Worm (Caenorhabditis elegans) whole organism, L2 larva: ENCODE data around the gene sur-5.

ENCODE experiments used
- C34F6.9 ChIP-seq: fragments of 150-350 bp; optimal IDR thresholded peaks from 2 replicates; lab custom pipeline; 2014; ENCODE audit warnings: missing biosample characterization, missing genetic modification characterization
- alr-1 ChIP-seq: fragments of 150-350 bp; optimal IDR thresholded peaks from 2 replicates; lab custom pipeline; 2014; ENCODE audit warnings: missing biosample characterization, missing genetic modification characterization
- aly-2 ChIP-seq: fragments of 150-350 bp; optimal IDR thresholded peaks from 2 replicates; lab custom pipeline; 2014; ENCODE audit warnings: missing biosample characterization, missing genetic modification characterization
- ama-1 ChIP-seq: fragments of 150-350 bp; optimal IDR thresholded peaks from 2 replicates; lab custom pipeline; 2018; ENCODE audit warnings: inconsistent platforms
- blmp-1 ChIP-seq: sonication (generic microtip); optimal IDR thresholded peaks from 2 replicates; lab custom pipeline; 2017; ENCODE audit warnings: missing genetic modification characterization, mild to moderate bottlenecking, missing compliant biosample characterization, antibody characterized with exemption, moderate library complexity; ENCODE audit not compliant: insufficient read depth
- ceh-16 ChIP-seq: fragments of 150-350 bp; optimal IDR thresholded peaks from 2 replicates; lab custom pipeline; 2014; ENCODE audit warnings: missing biosample characterization, missing genetic modification characterization
- ceh-82 ChIP-seq: fragments of 150-350 bp; optimal IDR thresholded peaks from 2 replicates; lab custom pipeline; 2014; ENCODE audit warnings: missing biosample characterization, missing genetic modification characterization
- dmd-4 ChIP-seq: sonication (generic microtip); optimal IDR thresholded peaks from 2 replicates; lab custom pipeline; 2017; ENCODE audit warnings: missing biosample characterization, missing genetic modification characterization
- egl-27 ChIP-seq: sonication (generic microtip); optimal IDR thresholded peaks from 3 replicates; lab custom pipeline; 2017; ENCODE audit warnings: missing biosample characterization, missing genetic modification reagents, missing genetic modification characterization
- elt-1 ChIP-seq: fragments of 150-350 bp; optimal IDR thresholded peaks from 2 replicates; lab custom pipeline; 2014; ENCODE audit warnings: missing biosample characterization, missing genetic modification characterization
- elt-3 ChIP-seq: sonication (generic microtip); optimal IDR thresholded peaks from 2 replicates; lab custom pipeline; 2017; ENCODE audit warnings: missing biosample characterization, missing genetic modification characterization
- gmeb-1 ChIP-seq: fragments of 150-350 bp; optimal IDR thresholded peaks from 2 replicates; lab custom pipeline; 2014; ENCODE audit warnings: missing biosample characterization, missing genetic modification characterization
- lin-11 ChIP-seq: fragments of 150-350 bp; sonication (generic microtip); optimal IDR thresholded peaks from 2 replicates; lab custom pipeline; 2014; ENCODE audit warnings: missing biosample characterization, missing genetic modification characterization, inconsistent platforms, mixed read lengths
- lin-39 ChIP-seq: fragments of 150-350 bp; optimal IDR thresholded peaks from 2 replicates; lab custom pipeline; 2014; ENCODE audit warnings: missing biosample characterization, missing genetic modification reagents, missing genetic modification characterization
- mab-5 ChIP-seq: fragments of 150-350 bp; optimal IDR thresholded peaks from 2 replicates; lab custom pipeline; 2014; ENCODE audit warnings: missing biosample characterization, missing genetic modification characterization
- nhr-10 ChIP-seq: sonication (generic microtip); optimal IDR thresholded peaks from 2 replicates; lab custom pipeline; 2017; ENCODE audit warnings: missing biosample characterization, missing genetic modification characterization
- nhr-11 ChIP-seq: fragments of 150-350 bp; optimal IDR thresholded peaks from 2 replicates; lab custom pipeline; 2014; ENCODE audit warnings: missing biosample characterization, missing genetic modification characterization
- nhr-12 ChIP-seq: fragments of 150-350 bp; optimal IDR thresholded peaks from 2 replicates; lab custom pipeline; 2014; ENCODE audit warnings: missing biosample characterization, missing genetic modification characterization
- nhr-129 ChIP-seq: fragments of 150-350 bp; optimal IDR thresholded peaks from 2 replicates; lab custom pipeline; 2014; ENCODE audit warnings: missing biosample characterization, missing genetic modification characterization
- nhr-21 ChIP-seq: fragments of 150-350 bp; optimal IDR thresholded peaks from 2 replicates; lab custom pipeline; 2014; ENCODE audit warnings: missing biosample characterization, missing genetic modification characterization
- nhr-23 ChIP-seq: fragments of 150-350 bp; optimal IDR thresholded peaks from 2 replicates; lab custom pipeline; 2014; ENCODE audit warnings: missing biosample characterization, missing genetic modification reagents, missing genetic modification characterization
- nhr-237 ChIP-seq: fragments of 150-350 bp; optimal IDR thresholded peaks from 2 replicates; lab custom pipeline; 2014; ENCODE audit warnings: missing biosample characterization, missing genetic modification characterization
- nhr-6 ChIP-seq: fragments of 150-350 bp; optimal IDR thresholded peaks from 2 replicates; lab custom pipeline; 2014; ENCODE audit warnings: missing biosample characterization, missing genetic modification characterization
- nhr-77 ChIP-seq: fragments of 150-350 bp; optimal IDR thresholded peaks from 2 replicates; lab custom pipeline; 2014; ENCODE audit warnings: missing biosample characterization, missing genetic modification characterization
- sem-4 ChIP-seq: fragments of 150-350 bp; optimal IDR thresholded peaks from 2 replicates; lab custom pipeline; 2014; ENCODE audit warnings: missing biosample characterization, missing genetic modification reagents, missing genetic modification characterization
- skn-1 ChIP-seq: sonication (generic microtip); optimal IDR thresholded peaks from 2 replicates; lab custom pipeline; 2017; ENCODE audit warnings: missing biosample characterization, missing genetic modification characterization
- sma-3 ChIP-seq: sonication (generic microtip); optimal IDR thresholded peaks from 2 replicates; lab custom pipeline; 2016; ENCODE audit warnings: missing genetic modification reagents, missing genetic modification characterization, missing compliant biosample characterization
- sma-9 ChIP-seq, 2 experiments: fragments of 150-350 bp in 1 of 2; sonication (generic microtip) in 1 of 2; optimal IDR thresholded peaks; 2 replicates each; lab custom pipeline; 2014 to 2016; ENCODE audit warnings: missing genetic modification characterization in 2 of 2, mild to moderate bottlenecking in 1 of 2, missing biosample characterization in 1 of 2, missing compliant biosample characterization in 1 of 2, missing genetic modification reagents in 1 of 2, moderate library complexity in 1 of 2
- snpc-4 ChIP-seq: fragments of 150-350 bp; optimal IDR thresholded peaks from 2 replicates; lab custom pipeline; 2014; ENCODE audit warnings: missing biosample characterization, missing genetic modification characterization
- unc-39 ChIP-seq: fragments of 150-350 bp; optimal IDR thresholded peaks from 2 replicates; lab custom pipeline; 2014; ENCODE audit warnings: missing biosample characterization, missing genetic modification characterization
- unc-55 ChIP-seq: fragments of 150-350 bp; sonication (generic microtip); optimal IDR thresholded peaks from 3 replicates; lab custom pipeline; 2014; ENCODE audit warnings: missing biosample characterization, missing genetic modification reagents, missing genetic modification characterization
- unc-62 ChIP-seq: fragments of 150-350 bp; optimal IDR thresholded peaks from 2 replicates; lab custom pipeline; 2014; ENCODE audit warnings: missing biosample characterization, missing genetic modification reagents, missing genetic modification characterization
- zag-1 ChIP-seq: fragments of 150-350 bp; optimal IDR thresholded peaks from 2 replicates; lab custom pipeline; 2014; ENCODE audit warnings: missing biosample characterization, missing genetic modification characterization
- ztf-11 ChIP-seq: sonication (generic microtip); optimal IDR thresholded peaks from 2 replicates; lab custom pipeline; 2017; ENCODE audit warnings: missing biosample characterization, missing genetic modification characterization
- ztf-4 ChIP-seq: fragments of 150-350 bp; optimal IDR thresholded peaks from 2 replicates; lab custom pipeline; 2014; ENCODE audit warnings: missing biosample characterization, missing genetic modification characterization

Gene sur-5

DNA sequence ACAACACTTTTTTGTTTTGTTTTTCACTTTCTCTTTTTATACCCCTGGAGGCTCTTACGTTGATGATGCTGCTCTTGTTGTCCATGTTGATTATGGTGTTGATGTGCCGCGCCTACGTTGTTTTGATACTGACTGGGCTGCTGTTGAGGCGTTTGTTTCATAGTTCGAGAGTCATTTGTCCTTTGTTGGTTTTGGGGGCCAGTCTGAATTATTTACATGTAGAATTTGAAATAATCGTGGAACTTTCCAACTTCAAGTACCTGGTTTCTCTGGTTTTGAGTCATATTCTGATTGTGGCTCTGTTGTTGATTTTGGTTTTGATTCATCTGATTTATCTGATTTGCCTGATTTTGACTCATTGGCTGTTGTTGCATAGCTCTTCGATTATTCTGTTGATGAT, 27.3 kb downstream of the sur-5 start:
- TF ChIP-seq ztf-4 (tag; lab: Kevin White, UChicago) (no peak), nhr-23 (tag; lab: Kevin White, UChicago) (no peak), ztf-11 (tag; lab: Kevin White, UChicago) (no peak), ceh-16 (tag; lab: Kevin White, UChicago) (no peak), lin-39 (tag; lab: Kevin White, UChicago) (no peak), C34F6.9 (tag; lab: Kevin White, UChicago) (no peak), dmd-4 (tag; lab: Kevin White, UChicago) (no peak), zag-1 (tag; lab: Kevin White, UChicago) (no peak), ama-1 (no peak), sma-3 (GFP tag; lab: Kevin White, UChicago) (no peak), unc-39 (no peak)

DNA sequence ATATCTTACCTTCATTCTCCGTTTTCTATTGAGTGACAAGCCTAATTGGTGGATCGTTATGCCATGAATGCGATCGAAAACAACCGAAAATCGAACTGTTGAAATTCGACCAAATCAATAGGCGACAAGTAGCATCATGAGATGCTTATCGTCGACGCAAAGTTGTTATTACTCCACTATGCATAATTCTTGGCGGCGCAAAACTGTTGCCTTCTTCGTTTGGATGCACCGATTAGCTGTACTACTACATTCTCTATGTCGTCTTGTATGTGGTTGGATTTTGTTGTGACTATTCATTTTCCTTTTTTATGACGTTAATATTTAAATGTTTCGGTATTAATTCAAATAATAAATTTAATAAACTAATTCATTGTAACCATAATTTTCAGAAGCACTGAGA, 33.4 kb downstream of the sur-5 start, which contains the start of gene F46H5.11:
F46H5.11 (minus strand) TSS at position 101 of the 400 bp plus-strand sequence.
- TF ChIP-seq C34F6.9 (tag; lab: Kevin White, UChicago) (no peak), ztf-11 (tag; lab: Kevin White, UChicago) (no peak), dmd-4 (tag; lab: Kevin White, UChicago) (no peak), lin-39 (tag; lab: Kevin White, UChicago) (no peak), lin-11 (tag; lab: Kevin White, UChicago) (no peak), alr-1 (tag; lab: Kevin White, UChicago) (no peak), nhr-10 (tag; lab: Kevin White, UChicago) (no peak), nhr-6 (no peak)

DNA sequence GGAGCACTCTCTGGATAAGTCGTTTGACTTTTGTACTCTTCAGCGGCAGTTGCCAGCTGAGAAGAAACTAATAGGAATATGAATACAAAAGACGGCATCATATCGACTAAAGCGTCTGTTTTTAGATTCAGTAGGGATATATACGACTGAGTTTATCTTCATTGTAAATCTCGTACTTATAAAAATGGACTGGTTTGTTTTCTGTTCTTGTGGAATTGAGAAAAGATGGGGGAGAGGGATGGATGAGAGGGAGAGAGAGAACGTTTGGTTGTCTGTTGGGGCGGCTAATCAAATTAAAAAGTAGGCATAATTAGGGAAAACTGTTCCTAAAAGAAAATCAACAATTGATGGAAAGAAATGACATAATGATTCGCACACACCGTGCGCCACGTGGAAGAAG, 36.0 kb downstream of the sur-5 start, which contains the start of gene grd-7:
grd-7 (minus strand) TSS at position 101 of the 400 bp plus-strand sequence.
- TF ChIP-seq snpc-4 (tag; lab: Kevin White, UChicago) = no peak
- no peak for TF ChIP-seq C34F6.9 (tag; lab: Kevin White, UChicago)
- TF ChIP-seq nhr-237 = no peak
- no peak for TF ChIP-seq blmp-1
- no peak for TF ChIP-seq aly-2 (tag; lab: Kevin White, UChicago)
- no peak for TF ChIP-seq skn-1 (tag; lab: Kevin White, UChicago)
- no peak for TF ChIP-seq nhr-21 (tag; lab: Kevin White, UChicago)
- no peak for TF ChIP-seq nhr-11
- no peak for TF ChIP-seq nhr-77 (tag; lab: Kevin White, UChicago)
- TF ChIP-seq lin-39 (tag; lab: Kevin White, UChicago) = no peak
- no peak for TF ChIP-seq lin-11 (tag; lab: Kevin White, UChicago)
- TF ChIP-seq alr-1 (tag; lab: Kevin White, UChicago) = no peak
- no peak for TF ChIP-seq ztf-4 (tag; lab: Kevin White, UChicago)
- no peak for TF ChIP-seq egl-27 (tag; lab: Kevin White, UChicago)
- TF ChIP-seq zag-1 (tag; lab: Kevin White, UChicago) = no peak
- TF ChIP-seq sem-4 (tag; lab: Kevin White, UChicago) = no peak
- no peak for TF ChIP-seq unc-55 (GFP tag; lab: Kevin White, UChicago)
- no peak for TF ChIP-seq nhr-12 (tag; lab: Kevin White, UChicago)
- TF ChIP-seq mab-5 (tag; lab: Kevin White, UChicago) = no peak
- no peak for TF ChIP-seq gmeb-1
- TF ChIP-seq, all 48 proteins: peak for 0

DNA sequence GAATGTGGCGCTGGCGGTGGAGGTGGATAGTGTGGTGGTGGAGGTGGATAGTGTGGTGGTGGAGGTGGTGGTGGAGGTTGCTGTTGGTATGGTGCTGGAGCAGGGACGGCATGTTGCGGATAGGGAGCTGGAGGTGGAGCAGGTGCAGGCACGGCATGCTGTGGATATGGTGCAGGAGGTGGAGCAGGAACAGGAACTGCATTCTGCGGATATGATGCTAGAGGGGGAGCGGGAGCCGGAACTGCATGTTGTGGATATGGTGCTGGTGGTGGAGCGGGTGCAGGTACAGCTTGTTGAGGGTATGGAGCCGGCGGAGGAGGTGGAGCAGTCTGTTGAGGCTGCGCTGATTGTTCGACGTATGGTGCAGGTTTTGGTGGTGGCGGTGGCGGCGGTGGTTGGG, 36.4 kb downstream of the sur-5 start:
- TF ChIP-seq nhr-21 (tag; lab: Kevin White, UChicago) = no peak
- no peak for TF ChIP-seq nhr-10 (tag; lab: Kevin White, UChicago)
- TF ChIP-seq nhr-129 (tag; lab: Kevin White, UChicago) = no peak
- no peak for TF ChIP-seq ceh-82 (tag; lab: Kevin White, UChicago)
- no peak for TF ChIP-seq sma-9 (GFP tag; optimal IDR thresholded peaks at IDR 0.05; lab: Kevin White, UChicago)
- TF ChIP-seq sma-9 (tag; optimal IDR thresholded peaks at IDR 0.05; lab: Kevin White, UChicago) = no peak
- TF ChIP-seq elt-3 = no peak
- no peak for TF ChIP-seq unc-62 (GFP tag; lab: Kevin White, UChicago)

DNA sequence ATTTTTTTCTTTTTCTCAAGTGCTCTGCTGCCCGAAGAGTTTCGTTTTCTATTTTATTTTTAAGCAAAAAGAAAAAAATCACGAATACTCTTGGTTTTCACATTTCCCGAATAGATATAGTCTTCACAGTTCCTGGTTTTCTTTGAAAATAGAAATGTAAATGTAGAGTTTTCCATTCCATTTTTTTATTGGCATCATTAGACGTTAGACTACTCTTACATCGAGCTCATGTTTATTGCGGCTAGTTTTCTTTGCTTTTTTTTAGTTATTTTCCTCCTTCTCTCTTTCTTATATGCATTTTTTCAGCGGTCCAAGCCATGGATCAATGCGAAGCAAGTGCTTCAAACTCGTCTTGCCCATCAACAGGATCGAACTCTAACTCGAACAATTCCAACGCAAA, 40.0 kb downstream of the sur-5 start, which contains the start of gene F46H5.2:
F46H5.2 (plus strand) TSS at position 301 of the 400 bp plus-strand sequence.
- TF ChIP-seq elt-1 (tag; lab: Kevin White, UChicago) = no peak
- TF ChIP-seq, all 48 proteins: peak for 0
